Worm (Caenorhabditis elegans) whole organism, midembryonic: Measurements from ENCODE around the gene srz-78.

Source experiments
- flt-1 ChIP-seq: fragments of 200-800 bp; sonication (Bioruptor generic); IDR thresholded peaks from 2 replicates; pipeline ENCODE4 v1.3.6; 2022; ENCODE audit warnings: missing genetic modification characterization, missing compliant biosample characterization
- klf-2 ChIP-seq: fragments of 200-800 bp; sonication (Bioruptor generic); conservative IDR thresholded peaks from 2 replicates; pipeline ENCODE4 v1.3.6; 2022; ENCODE audit warnings: missing genetic modification reagents, missing genetic modification characterization, missing compliant biosample characterization
- med-1 ChIP-seq: sonication (generic microtip); optimal IDR thresholded peaks from 2 replicates; lab custom pipeline; 2017; ENCODE audit warnings: missing genetic modification characterization, mild to moderate bottlenecking, missing compliant biosample characterization, antibody characterized with exemption, missing genetic modification reagents; ENCODE audit not compliant: insufficient read depth
- tab-1 ChIP-seq: fragments of 200-800 bp; sonication (Bioruptor generic); IDR thresholded peaks from 2 replicates; pipeline ENCODE4 v1.3.6; 2022; ENCODE audit warnings: missing genetic modification characterization, missing compliant biosample characterization
- ztf-23 ChIP-seq: fragments of 200-800 bp; sonication (Bioruptor generic); IDR thresholded peaks from 2 replicates; pipeline ENCODE4 v1.3.6; 2022; ENCODE audit warnings: missing genetic modification reagents, missing genetic modification characterization, missing compliant biosample characterization

Gene srz-78

ce11 chrIV:3539872-3540271, 48.3 kb downstream of the srz-78 start, which contains the start of gene B0212.3:
B0212.3 (plus strand) TSS chrIV:3540172.
- no peak for TF ChIP-seq tab-1 (GFP tag; lab: Robert Waterston, UW)
- TF ChIP-seq ztf-23 (GFP tag; lab: Robert Waterston, UW), result no peak
- TF ChIP-seq med-1, result no peak
- TF ChIP-seq flt-1 (GFP tag; lab: Robert Waterston, UW), result no peak
- no peak for TF ChIP-seq klf-2 (GFP tag; lab: Robert Waterston, UW)
